Worm (Caenorhabditis elegans) whole organism, L1 larva: ENCODE data around the gene C02H6.1.

Source experiments
- aly-2 ChIP-seq: fragments of 150-350 bp; optimal IDR thresholded peaks from 2 replicates; lab custom pipeline; 2014; ENCODE audit warnings: missing biosample characterization, missing genetic modification characterization
- ama-1 ChIP-seq: fragments of 150-350 bp; optimal IDR thresholded peaks from 2 replicates; lab custom pipeline; 2014
- ceh-90 ChIP-seq: sonication (generic microtip); optimal IDR thresholded peaks from 2 replicates; lab custom pipeline; 2016; ENCODE audit warnings: missing genetic modification characterization, missing compliant biosample characterization
- dpl-1 ChIP-seq, 3 experiments: fragments of 150-350 bp in 2 of 3; sonication (generic microtip) in 1 of 3; optimal IDR thresholded peaks; 2 replicates each; lab custom pipeline; 2014 to 2017; ENCODE audit warnings: missing biosample characterization in 3 of 3, missing genetic modification characterization in 3 of 3, missing genetic modification reagents in 3 of 3
- egl-27 ChIP-seq, 2 experiments: fragments of 150-350 bp in 1 of 2; sonication (generic microtip); optimal IDR thresholded peaks; 3 replicates each; lab custom pipeline; 2017 to 2018; ENCODE audit warnings: missing biosample characterization in 2 of 2, missing genetic modification characterization in 2 of 2, missing genetic modification reagents in 2 of 2
- elt-3 ChIP-seq, 6 experiments: fragments of 150-350 bp in 1 of 6; sonication (generic microtip); optimal IDR thresholded peaks; 2 replicates each; lab custom pipeline; 2017 to 2018; ENCODE audit warnings: missing biosample characterization in 6 of 6, missing genetic modification characterization in 6 of 6, inconsistent platforms in 1 of 6
- nhr-28 ChIP-seq: fragments of 150-350 bp; optimal IDR thresholded peaks from 2 replicates; lab custom pipeline; 2014; ENCODE audit warnings: missing biosample characterization, missing genetic modification characterization
- nhr-90 ChIP-seq: sonication (generic microtip); optimal IDR thresholded peaks from 2 replicates; lab custom pipeline; 2016; ENCODE audit warnings: mild to moderate bottlenecking, missing genetic modification characterization, missing compliant biosample characterization; ENCODE audit not compliant: poor library complexity
- pax-3 ChIP-seq: fragments of 200-800 bp; sonication (Bioruptor generic); optimal IDR thresholded peaks from 2 replicates; lab custom pipeline; 2018; ENCODE audit warnings: mild to moderate bottlenecking, missing genetic modification characterization, moderate library complexity, missing compliant biosample characterization
- snpc-4 ChIP-seq: fragments of 150-350 bp; optimal IDR thresholded peaks from 2 replicates; lab custom pipeline; 2014; ENCODE audit warnings: missing biosample characterization, missing genetic modification characterization
- ztf-11 ChIP-seq, 2 experiments: sonication (generic microtip); optimal IDR thresholded peaks; 2 replicates each; lab custom pipeline; 2016 to 2017; ENCODE audit warnings: missing genetic modification characterization in 2 of 2, missing biosample characterization in 1 of 2, missing compliant biosample characterization in 1 of 2
- ztf-4 ChIP-seq: fragments of 150-350 bp; optimal IDR thresholded peaks from 2 replicates; lab custom pipeline; 2014; ENCODE audit warnings: missing biosample characterization, missing genetic modification characterization

DNA sequence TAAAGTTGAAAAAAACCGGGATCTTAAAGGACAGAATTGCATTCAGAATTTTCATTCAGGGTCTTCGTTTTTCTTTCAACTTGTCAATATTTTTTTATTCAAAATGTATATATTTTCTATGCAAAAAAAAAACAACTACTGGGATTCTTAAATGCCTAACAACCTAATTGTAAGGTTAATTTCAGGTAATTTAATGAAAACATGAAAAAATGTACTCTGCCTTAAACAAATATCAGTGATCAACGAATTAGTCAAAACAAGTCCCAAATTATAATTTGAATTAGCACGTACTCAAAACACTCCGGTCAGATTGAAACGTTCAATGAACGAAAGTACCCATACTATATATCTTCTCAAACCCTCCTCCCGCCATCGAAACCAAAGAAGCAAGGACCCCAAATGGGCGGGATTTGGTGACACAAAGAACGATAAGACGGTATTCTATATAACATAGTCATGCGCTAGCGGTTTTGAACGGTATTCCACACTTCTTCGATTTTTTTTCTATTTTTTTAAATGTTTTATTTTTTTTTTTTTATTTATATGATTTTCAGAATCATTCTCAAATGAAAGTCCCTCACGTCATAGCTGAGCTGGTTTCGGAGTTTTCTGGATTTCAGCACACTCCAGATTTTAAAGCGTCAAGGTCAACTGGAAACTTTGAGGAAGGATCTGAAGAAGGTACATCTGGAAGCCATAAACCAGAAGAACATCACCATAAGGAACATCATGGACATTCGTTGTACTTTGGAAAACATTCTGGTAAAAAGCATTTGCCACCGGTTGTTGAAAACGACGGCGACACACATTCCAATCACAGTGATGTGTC lies 45.9 kb upstream of the C02H6.1 start, which contains the start of the genes ddo-2 and F25E5.8:
- no peak for TF ChIP-seq aly-2 (tag; lab: Kevin White, UChicago)
- TF ChIP-seq ztf-11 (tag; optimal IDR thresholded peaks at IDR 0.05; lab: Kevin White, UChicago): no peak
- no peak for TF ChIP-seq snpc-4 (tag; lab: Kevin White, UChicago)
- TF ChIP-seq ama-1 (lab: Kevin White, UChicago): no peak
- no peak for TF ChIP-seq ztf-4 (tag; lab: Kevin White, UChicago)
- TF ChIP-seq dpl-1 (GFP tag; optimal IDR thresholded peaks at IDR 0.05; lab: Kevin White, UChicago): no peak
- no peak for TF ChIP-seq pax-3 (tag; lab: Kevin White, UChicago)
- TF ChIP-seq nhr-28: no peak
- peak in 1 of 6 experiments; percentile 68 for TF ChIP-seq elt-3 (tag; optimal IDR thresholded peaks at IDR 0.05; lab: Kevin White, UChicago)
- TF ChIP-seq ceh-90 (tag; lab: Kevin White, UChicago): no peak
- TF ChIP-seq nhr-90 (tag; lab: Kevin White, UChicago): peak; percentile 48
- no peak for TF ChIP-seq egl-27 (tag; optimal IDR thresholded peaks at IDR 0.05; lab: Kevin White, UChicago)
